Fruit fly (Drosophila melanogaster): ENCODE data around the gene CG6149.
A peak's percentile ranks its signal among the peaks of the same experiment; 100 is the strongest.

CG6149 gene

dm6 chr3L:11431251-11431925 is 3.9 kb downstream of the CG6149 start (continued):
- TF ChIP-seq vri (GFP tag; optimal IDR thresholded peaks at IDR 0.05), result peak; percentile 80
- peak; percentile 62 for TF ChIP-seq Eip93F (GFP tag; optimal IDR thresholded peaks at IDR 0.05)
- peak; percentile 76 to 91 for TF ChIP-seq ss (GFP tag; optimal IDR thresholded peaks at IDR 0.05)
- peak; percentile 97 for TF ChIP-seq CG6792 (GFP tag; optimal IDR thresholded peaks at IDR 0.05)
- peak; percentile 97 for TF ChIP-seq CG10631 (GFP tag; optimal IDR thresholded peaks at IDR 0.05)
- TF ChIP-seq Eip78C (GFP tag), result peak; percentile 98
- TF ChIP-seq CG3919 (GFP tag; optimal IDR thresholded peaks at IDR 0.05), result peak; percentile 96
- TF ChIP-seq svp (GFP tag), result peak; percentile 91
- peak; percentile 97 for TF ChIP-seq pdm3 (GFP tag; optimal IDR thresholded peaks at IDR 0.05)
- peak; percentile 97 for TF ChIP-seq CG34406 (GFP tag; optimal IDR thresholded peaks at IDR 0.05)
- peak; percentile 92 for TF ChIP-seq lz (GFP tag; optimal IDR thresholded peaks at IDR 0.05)
- TF ChIP-seq acj6 (GFP tag; optimal IDR thresholded peaks at IDR 0.05), result peak; percentile 98
- TF ChIP-seq fd85E (GFP tag; optimal IDR thresholded peaks at IDR 0.05), result peak; percentile 72
- peak; percentile 94 for TF ChIP-seq CG8119 (GFP tag; IDR thresholded peaks at IDR 0.05)
- peak; percentile 97 for TF ChIP-seq eg (GFP tag; IDR thresholded peaks at IDR 0.05)
- peak; percentile 91 for TF ChIP-seq Ets21C (GFP tag; optimal IDR thresholded peaks at IDR 0.05)
- TF ChIP-seq Sox14 (GFP tag; optimal IDR thresholded peaks at IDR 0.05), result peak; percentile 95
- TF ChIP-seq CG32006 (GFP tag; optimal IDR thresholded peaks at IDR 0.05), result peak; percentile 95
- peak; percentile 97 for TF ChIP-seq CG8632 (GFP tag; optimal IDR thresholded peaks at IDR 0.05)
- peak; percentile 92 for TF ChIP-seq CG7368 (GFP tag; optimal IDR thresholded peaks at IDR 0.05)
- peak; percentile 84 for TF ChIP-seq CG6276 (GFP tag; optimal IDR thresholded peaks at IDR 0.05)
- TF ChIP-seq CG9139 (GFP tag; optimal IDR thresholded peaks at IDR 0.05), result peak; percentile 67
- peak; percentile 98 for TF ChIP-seq Sox15 (GFP tag; optimal IDR thresholded peaks at IDR 0.05)
- peak; percentile 95 for TF ChIP-seq CG15336 (GFP tag; IDR thresholded peaks at IDR 0.05)
- TF ChIP-seq CG16779 (tag; optimal IDR thresholded peaks at IDR 0.05), result peak; percentile 89
- TF ChIP-seq CG6163 (GFP tag; IDR thresholded peaks at IDR 0.05), result peak; percentile 98
- TF ChIP-seq Met (GFP tag; optimal IDR thresholded peaks at IDR 0.05), result peak; percentile 94
- TF ChIP-seq Eip75B (GFP tag; optimal IDR thresholded peaks at IDR 0.05), result peak; percentile 96
- TF ChIP-seq Ets96B (tag; optimal IDR thresholded peaks at IDR 0.05), result peak; percentile 92
- TF ChIP-seq fkh (GFP tag; optimal IDR thresholded peaks at IDR 0.05), result peak; percentile 12
- TF ChIP-seq cyc (GFP tag; optimal IDR thresholded peaks at IDR 0.05), result peak; percentile 90
- peak; percentile 96 for TF ChIP-seq CG11902 (GFP tag; optimal IDR thresholded peaks at IDR 0.05)
- peak; percentile 97 for TF ChIP-seq achi (GFP tag; optimal IDR thresholded peaks at IDR 0.05)
- peak; percentile 4 for TF ChIP-seq CG6854 (GFP tag; optimal IDR thresholded peaks at IDR 0.05)
- TF ChIP-seq esn (GFP tag; optimal IDR thresholded peaks at IDR 0.05), result peak; percentile 94
- TF ChIP-seq CG31627 (GFP tag; optimal IDR thresholded peaks at IDR 0.05), result peak; percentile 96
- peak; percentile 90 for TF ChIP-seq CG11762 (GFP tag; optimal IDR thresholded peaks at IDR 0.05; ENCODE audit: insufficient read depth)
- peak; percentile 96 for TF ChIP-seq CG11294 (GFP tag; IDR thresholded peaks at IDR 0.05)
- TF ChIP-seq CG8319 (GFP tag; optimal IDR thresholded peaks at IDR 0.05), result peak; percentile 93

DNA sequence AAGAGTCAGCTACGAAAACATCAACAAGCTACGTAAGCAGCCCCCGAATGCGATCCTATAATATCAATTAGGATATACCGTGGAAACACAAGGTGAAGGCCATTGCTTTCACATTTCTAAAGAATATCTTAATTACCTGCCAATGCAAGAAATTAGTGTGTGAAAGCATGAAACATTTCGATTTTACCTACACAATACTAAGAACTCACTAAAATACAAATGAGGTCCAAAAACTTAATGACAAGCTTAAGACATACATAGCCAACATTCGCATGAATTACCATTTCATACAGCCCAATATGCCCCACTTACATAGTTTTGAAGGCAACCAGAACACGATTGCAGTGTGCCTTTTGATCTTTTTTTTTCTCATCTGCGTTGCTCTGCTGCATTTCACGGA is 5.6 kb downstream of the CG6149 start:
- TF ChIP-seq Hr4 (GFP tag; optimal IDR thresholded peaks at IDR 0.05) (peak; percentile 66), Gug (GFP tag; IDR thresholded peaks at IDR 0.05) (peak; percentile 29; the same call in 1 of the 2 replicates), fd85E (GFP tag; optimal IDR thresholded peaks at IDR 0.05) (no peak), cyc (GFP tag; optimal IDR thresholded peaks at IDR 0.05) (no peak), Sox102F (GFP tag; optimal IDR thresholded peaks at IDR 0.05) (no peak), Met (GFP tag; optimal IDR thresholded peaks at IDR 0.05) (no peak), CG7368 (GFP tag; optimal IDR thresholded peaks at IDR 0.05) (peak; percentile 5), CG8632 (GFP tag; optimal IDR thresholded peaks at IDR 0.05) (no peak), CG6163 (GFP tag; IDR thresholded peaks at IDR 0.05) (peak; percentile 33; the same call in 1 of the 3 replicates), Smox (GFP tag; optimal IDR thresholded peaks at IDR 0.05) (no peak), CG1621 (tag; optimal IDR thresholded peaks at IDR 0.05) (peak; percentile 11), Ets96B (tag; optimal IDR thresholded peaks at IDR 0.05) (peak; percentile 50), Eip93F (GFP tag; optimal IDR thresholded peaks at IDR 0.05) (no peak), CG34406 (GFP tag; optimal IDR thresholded peaks at IDR 0.05) (no peak), CG8319 (GFP tag; optimal IDR thresholded peaks at IDR 0.05) (no peak), CG6276 (GFP tag; optimal IDR thresholded peaks at IDR 0.05) (no peak), OdsH (GFP tag; optimal IDR thresholded peaks at IDR 0.05) (peak; percentile 55), acj6 (GFP tag; optimal IDR thresholded peaks at IDR 0.05) (peak; percentile 31), CG6792 (GFP tag; optimal IDR thresholded peaks at IDR 0.05) (no peak), CG9139 (GFP tag; optimal IDR thresholded peaks at IDR 0.05) (no peak), vri (GFP tag; optimal IDR thresholded peaks at IDR 0.05) (no peak), esn (GFP tag; optimal IDR thresholded peaks at IDR 0.05) (peak; percentile 13), CG8119 (GFP tag; IDR thresholded peaks at IDR 0.05) (peak; percentile 68), CG31627 (GFP tag; optimal IDR thresholded peaks at IDR 0.05) (no peak), svp (GFP tag) (peak; percentile 5), CG11902 (GFP tag; optimal IDR thresholded peaks at IDR 0.05) (no peak), salr (GFP tag; optimal IDR thresholded peaks at IDR 0.05) (peak; percentile 31 to 74), lz (GFP tag; optimal IDR thresholded peaks at IDR 0.05) (no peak), topi (GFP tag; optimal IDR thresholded peaks at IDR 0.05) (no peak), Eip78C (GFP tag) (peak; percentile 79)

All from whole organism, prepupa.